Fruit fly (Drosophila melanogaster): Measurements from ENCODE around the gene mtgo.

mtgo gene

DNA sequence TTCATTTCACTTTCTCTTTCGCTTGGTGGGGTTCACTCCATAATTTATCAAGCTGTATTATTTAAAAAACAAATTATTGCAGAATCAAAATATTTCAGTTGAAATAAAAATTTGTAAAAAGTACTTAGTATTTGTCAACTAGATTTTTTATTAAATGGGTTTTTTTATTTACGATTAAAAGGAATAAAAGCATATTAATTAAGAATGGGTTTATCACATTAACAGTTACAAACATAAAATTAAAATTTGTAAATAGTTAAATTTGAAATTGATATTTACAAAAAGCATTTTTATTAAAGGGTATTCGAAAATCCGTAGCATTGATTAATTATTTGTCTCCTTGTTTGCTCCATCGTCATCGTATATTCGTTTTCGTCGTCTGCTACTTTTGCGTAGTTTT, 3.5 kb upstream of the mtgo start (continued):
- TF ChIP-seq dmrt99B (tag; optimal IDR thresholded peaks at IDR 0.05): no peak
- TF ChIP-seq phol (tag; optimal IDR thresholded peaks at IDR 0.05): peak; percentile 30
- TF ChIP-seq HLHmδ (GFP tag; optimal IDR thresholded peaks at IDR 0.05): no peak
- no peak for TF ChIP-seq caup (GFP tag; optimal IDR thresholded peaks at IDR 0.05; ENCODE audit: severe bottlenecking)
- no peak for TF ChIP-seq Antp (GFP tag; optimal IDR thresholded peaks at IDR 0.05)
- no peak for TF ChIP-seq CG4707 (GFP tag; optimal IDR thresholded peaks at IDR 0.05)
- no peak for TF ChIP-seq CG2129 (GFP tag; IDR thresholded peaks at IDR 0.05; ENCODE audit: partially characterized antibody)
- TF ChIP-seq zen (tag; optimal IDR thresholded peaks at IDR 0.05): no peak
- TF ChIP-seq knrl (GFP tag; IDR thresholded peaks at IDR 0.05; ENCODE audit: partially characterized antibody): no peak
- no peak for TF ChIP-seq CG12769 (tag; optimal IDR thresholded peaks at IDR 0.05)
- no peak for TF ChIP-seq tin (GFP tag; optimal IDR thresholded peaks at IDR 0.05)
- TF ChIP-seq tio (GFP tag; optimal IDR thresholded peaks at IDR 0.05): no peak
- TF ChIP-seq Max (GFP tag; optimal IDR thresholded peaks at IDR 0.05): no peak
- peak; percentile 56 for TF ChIP-seq gem (tag; optimal IDR thresholded peaks at IDR 0.05)
- TF ChIP-seq jigr1 (GFP tag; IDR thresholded peaks at IDR 0.05): no peak
- TF ChIP-seq corto (GFP tag; optimal IDR thresholded peaks at IDR 0.05): no peak
- TF ChIP-seq Hey (tag; optimal IDR thresholded peaks at IDR 0.05): no peak
- no peak for TF ChIP-seq Bgb (GFP tag; IDR thresholded peaks at IDR 0.05; ENCODE audit: partially characterized antibody)
- no peak for TF ChIP-seq ind (GFP tag; optimal IDR thresholded peaks at IDR 0.05)

DNA sequence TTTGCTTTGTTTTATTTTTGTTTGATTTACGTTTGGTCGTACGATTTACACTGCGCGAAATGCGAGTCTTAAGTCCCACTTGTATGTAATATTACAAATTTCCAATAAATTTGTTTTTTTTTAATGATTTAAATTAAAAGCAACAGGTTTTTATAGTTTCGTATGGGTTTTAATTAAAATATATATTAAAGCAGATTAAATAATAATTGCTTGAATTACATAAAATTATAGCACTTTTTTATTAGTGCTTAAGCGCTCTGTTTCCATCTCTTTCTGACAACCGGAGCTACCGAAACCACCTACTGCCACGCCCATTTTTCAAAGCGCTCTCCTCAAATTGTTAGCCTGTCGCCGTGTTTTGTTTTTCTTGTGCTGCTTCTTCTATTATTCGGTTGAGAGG, 3.1 kb upstream of the mtgo start:
- peak; percentile 4 for TF ChIP-seq phol (tag; optimal IDR thresholded peaks at IDR 0.05)
- no peak for TF ChIP-seq unpg (GFP tag; optimal IDR thresholded peaks at IDR 0.05)
- TF ChIP-seq Dbx (GFP tag; IDR thresholded peaks at IDR 0.05): 0 out of 3 replicates have a peak, but pooled peaks have one; percentile 26
- TF ChIP-seq ken (GFP tag; IDR thresholded peaks at IDR 0.05): 0 out of 3 replicates have a peak, but pooled peaks have one; percentile 31
- no peak for TF ChIP-seq CG10209 (GFP tag; optimal IDR thresholded peaks at IDR 0.05)
- TF ChIP-seq row (GFP tag; IDR thresholded peaks at IDR 0.05): peak; percentile 63
- TF ChIP-seq sens (GFP tag): peak; percentile 80
- TF ChIP-seq CG6765 (GFP tag; optimal IDR thresholded peaks at IDR 0.05): peak; percentile 28
- TF ChIP-seq CG9876 (GFP tag; optimal IDR thresholded peaks at IDR 0.05): no peak
- TF ChIP-seq Ptx1 (GFP tag; IDR thresholded peaks at IDR 0.05): peak; percentile 49
- TF ChIP-seq corto (GFP tag; optimal IDR thresholded peaks at IDR 0.05): no peak
- TF ChIP-seq z (GFP tag; IDR thresholded peaks at IDR 0.05): no peak
- TF ChIP-seq CG7556 (GFP tag; optimal IDR thresholded peaks at IDR 0.05): peak; percentile 28
- peak; percentile 38 for TF ChIP-seq CG18599 (GFP tag; optimal IDR thresholded peaks at IDR 0.05)
- TF ChIP-seq Lpt (GFP tag; optimal IDR thresholded peaks at IDR 0.05): no peak
- TF ChIP-seq CG30403 (GFP tag; optimal IDR thresholded peaks at IDR 0.05): peak; percentile 21
- no peak for TF ChIP-seq hkb (optimal IDR thresholded peaks at IDR 0.05)
- peak; percentile 25; the same call in 1 of the 2 replicates for TF ChIP-seq hkb (GFP tag; IDR thresholded peaks at IDR 0.05)
- no peak for TF ChIP-seq ewg (GFP tag; optimal IDR thresholded peaks at IDR 0.05)
- no peak for TF ChIP-seq ham (GFP tag; IDR thresholded peaks at IDR 0.05)
- peak; percentile 18 for TF ChIP-seq nmo (GFP tag; optimal IDR thresholded peaks at IDR 0.05)
- TF ChIP-seq lilli (GFP tag; optimal IDR thresholded peaks at IDR 0.05): peak; percentile 16
- peak; percentile 1 for TF ChIP-seq ATbp (GFP tag; optimal IDR thresholded peaks at IDR 0.05)
- no peak for TF ChIP-seq CG9609 (GFP tag; optimal IDR thresholded peaks at IDR 0.05)
- TF ChIP-seq Hr51 (GFP tag; optimal IDR thresholded peaks at IDR 0.05): peak in 1 of 2 experiments; percentile 4
- TF ChIP-seq CG3281 (GFP tag; optimal IDR thresholded peaks at IDR 0.05): peak; percentile 2
- TF ChIP-seq CoRest (tag; optimal IDR thresholded peaks at IDR 0.05): peak; percentile 18
- TF ChIP-seq Atf6 (GFP tag; IDR thresholded peaks at IDR 0.05): 0 out of 2 replicates have a peak, but pooled peaks have one; percentile 32
- no peak for TF ChIP-seq Kr (GFP tag; optimal IDR thresholded peaks at IDR 0.05)
- peak; percentile 42 for TF ChIP-seq CG6854 (GFP tag; optimal IDR thresholded peaks at IDR 0.05)
- TF ChIP-seq CG9727 (GFP tag; optimal IDR thresholded peaks at IDR 0.05): peak; percentile 40
- TF ChIP-seq CG9932 (GFP tag; IDR thresholded peaks at IDR 0.05): peak; percentile 43
- TF ChIP-seq CG15514 (GFP tag; optimal IDR thresholded peaks at IDR 0.05): peak; percentile 10

Measured in whole organism, embryonic.